Worm (Caenorhabditis elegans) whole organism, L1 larva: ENCODE results near the gene arf-5.

ENCODE experiments used
- C04F5.9 ChIP-seq: sonication (generic microtip); optimal IDR thresholded peaks from 2 replicates; lab custom pipeline; 2016; ENCODE audit warnings: missing genetic modification characterization, missing compliant biosample characterization
- C34B4.2 ChIP-seq: sonication (generic microtip); optimal IDR thresholded peaks from 2 replicates; lab custom pipeline; 2017; ENCODE audit warnings: mild to moderate bottlenecking, missing genetic modification characterization, missing compliant biosample characterization
- F16B12.6 ChIP-seq: fragments of 150-350 bp; optimal IDR thresholded peaks from 2 replicates; lab custom pipeline; 2014; ENCODE audit warnings: missing biosample characterization, missing genetic modification characterization
- aha-1 ChIP-seq: fragments of 150-350 bp; optimal IDR thresholded peaks from 2 replicates; lab custom pipeline; 2014; ENCODE audit warnings: missing biosample characterization, missing genetic modification characterization
- ceh-8 ChIP-seq: fragments of 200-800 bp; sonication (Bioruptor generic); optimal IDR thresholded peaks from 2 replicates; lab custom pipeline; 2018; ENCODE audit warnings: mild to moderate bottlenecking, missing genetic modification characterization, moderate library complexity, missing compliant biosample characterization
- ceh-82 ChIP-seq, 3 experiments: fragments of 150-350 bp in 1 of 3; sonication (generic microtip) in 2 of 3; optimal IDR thresholded peaks; 2 replicates each; lab custom pipeline; 2014 to 2017; ENCODE audit warnings: missing biosample characterization in 3 of 3, missing genetic modification characterization in 3 of 3
- ceh-90 ChIP-seq: sonication (generic microtip); optimal IDR thresholded peaks from 2 replicates; lab custom pipeline; 2016; ENCODE audit warnings: missing genetic modification characterization, missing compliant biosample characterization
- egl-13 ChIP-seq: sonication (generic microtip); optimal IDR thresholded peaks from 2 replicates; lab custom pipeline; 2016; ENCODE audit warnings: missing genotype, missing genetic modification reagents, missing genetic modification characterization, missing compliant biosample characterization
- elt-2 ChIP-seq: sonication (generic microtip); optimal IDR thresholded peaks from 2 replicates; lab custom pipeline; 2016; ENCODE audit warnings: missing genetic modification characterization, mild to moderate bottlenecking, inconsistent platforms, missing compliant biosample characterization, missing genetic modification reagents
- elt-3 ChIP-seq, 6 experiments: fragments of 150-350 bp in 1 of 6; sonication (generic microtip); optimal IDR thresholded peaks; 2 replicates each; lab custom pipeline; 2017 to 2018; ENCODE audit warnings: missing biosample characterization in 6 of 6, missing genetic modification characterization in 6 of 6, inconsistent platforms in 1 of 6
- fkh-4 ChIP-seq: sonication (generic microtip); optimal IDR thresholded peaks from 2 replicates; lab custom pipeline; 2016; ENCODE audit warnings: missing compliant biosample characterization, missing genetic modification characterization, borderline replicate concordance
- hpl-2 ChIP-seq: fragments of 150-350 bp; optimal IDR thresholded peaks from 2 replicates; lab custom pipeline; 2014; ENCODE audit warnings: missing biosample characterization, missing genetic modification reagents, missing genetic modification characterization
- irx-1 ChIP-seq: sonication (generic microtip); optimal IDR thresholded peaks from 2 replicates; lab custom pipeline; 2016; ENCODE audit warnings: missing genetic modification characterization, missing compliant biosample characterization
- lin-13 ChIP-seq: fragments of 150-350 bp; optimal IDR thresholded peaks from 2 replicates; lab custom pipeline; 2014; ENCODE audit warnings: missing biosample characterization, missing genetic modification reagents, missing genetic modification characterization
- lin-14 ChIP-seq: fragments of 200-800 bp; sonication (Bioruptor generic); optimal IDR thresholded peaks from 2 replicates; lab custom pipeline; 2018; ENCODE audit warnings: mild to moderate bottlenecking, missing genetic modification characterization, moderate library complexity, missing compliant biosample characterization
- lsy-2 ChIP-seq, 2 experiments: fragments of 150-350 bp; optimal IDR thresholded peaks; 2 replicates each; lab custom pipeline; 2014; ENCODE audit warnings: missing biosample characterization in 2 of 2, missing genetic modification characterization in 2 of 2
- mab-9 ChIP-seq: fragments of 200-800 bp; sonication (Bioruptor generic); IDR thresholded peaks from 2 replicates; pipeline ENCODE4 v1.3.6; 2022; ENCODE audit warnings: missing genetic modification reagents, missing genetic modification characterization, missing compliant biosample characterization
- mdl-1 ChIP-seq, 2 experiments: fragments of 150-350 bp; optimal IDR thresholded peaks; 2 replicates each; lab custom pipeline; 2014 to 2017; ENCODE audit warnings: missing biosample characterization in 2 of 2, missing genetic modification characterization in 2 of 2, inconsistent platforms in 1 of 2
- nhr-19 ChIP-seq: fragments of 200-800 bp; sonication (Bioruptor generic); conservative IDR thresholded peaks from 2 replicates; pipeline ENCODE4 v1.3.6; 2022; ENCODE audit warnings: missing genetic modification characterization, missing compliant biosample characterization
- nhr-20 ChIP-seq: sonication (generic microtip); optimal IDR thresholded peaks from 2 replicates; lab custom pipeline; 2016; ENCODE audit warnings: mild to moderate bottlenecking, missing genetic modification characterization, missing compliant biosample characterization
- nhr-28 ChIP-seq: fragments of 150-350 bp; optimal IDR thresholded peaks from 2 replicates; lab custom pipeline; 2014; ENCODE audit warnings: missing biosample characterization, missing genetic modification characterization
- nhr-47 ChIP-seq: sonication (generic microtip); optimal IDR thresholded peaks from 2 replicates; lab custom pipeline; 2016; ENCODE audit warnings: mild to moderate bottlenecking, missing genetic modification characterization, moderate library complexity, missing compliant biosample characterization
- nhr-76 ChIP-seq: sonication (generic microtip); optimal IDR thresholded peaks from 2 replicates; lab custom pipeline; 2017; ENCODE audit warnings: missing biosample characterization, missing genetic modification characterization
- nhr-77 ChIP-seq: fragments of 150-350 bp; optimal IDR thresholded peaks from 2 replicates; lab custom pipeline; 2014; ENCODE audit warnings: missing biosample characterization, missing genetic modification characterization
- nhr-84 ChIP-seq: sonication (generic microtip); optimal IDR thresholded peaks from 2 replicates; lab custom pipeline; 2017; ENCODE audit warnings: missing biosample characterization, missing genetic modification characterization
- nhr-85 ChIP-seq: sonication (generic microtip); peaks from one replicate; lab custom pipeline; 2016; ENCODE audit warnings: missing genetic modification characterization, inconsistent platforms, missing compliant biosample characterization
- pag-3 ChIP-seq: sonication (generic microtip); optimal IDR thresholded peaks from 2 replicates; lab custom pipeline; 2017; ENCODE audit warnings: missing genetic modification characterization, mild to moderate bottlenecking, missing compliant biosample characterization, antibody characterized with exemption, borderline replicate concordance; ENCODE audit not compliant: insufficient read depth
- pax-3 ChIP-seq: fragments of 200-800 bp; sonication (Bioruptor generic); optimal IDR thresholded peaks from 2 replicates; lab custom pipeline; 2018; ENCODE audit warnings: mild to moderate bottlenecking, missing genetic modification characterization, moderate library complexity, missing compliant biosample characterization
- skn-1 ChIP-seq: fragments of 150-350 bp; optimal IDR thresholded peaks from 2 replicates; lab custom pipeline; 2014; ENCODE audit warnings: missing biosample characterization, missing genetic modification characterization
- sox-4 ChIP-seq: sonication (generic microtip); optimal IDR thresholded peaks from 2 replicates; lab custom pipeline; 2016; ENCODE audit warnings: missing genetic modification characterization, missing compliant biosample characterization
- sptf-1 ChIP-seq: fragments of 150-350 bp; optimal IDR thresholded peaks from 2 replicates; lab custom pipeline; 2014; ENCODE audit warnings: missing biosample characterization, missing genetic modification characterization
- sup-37 ChIP-seq: fragments of 200-800 bp; sonication (Bioruptor generic); optimal IDR thresholded peaks from 2 replicates; lab custom pipeline; 2018; ENCODE audit warnings: mild to moderate bottlenecking, missing genetic modification characterization, missing compliant biosample characterization
- swsn-7 ChIP-seq: sonication (generic microtip); optimal IDR thresholded peaks from 2 replicates; lab custom pipeline; 2016; ENCODE audit warnings: missing genetic modification characterization, missing compliant biosample characterization
- tlp-1 ChIP-seq: fragments of 150-350 bp; optimal IDR thresholded peaks from 2 replicates; lab custom pipeline; 2014; ENCODE audit warnings: missing biosample characterization, missing genetic modification characterization
- unc-130 ChIP-seq: fragments of 150-350 bp; optimal IDR thresholded peaks from 2 replicates; lab custom pipeline; 2017; ENCODE audit warnings: missing biosample characterization, missing genetic modification characterization, inconsistent platforms
- unc-86 ChIP-seq: sonication (generic microtip); optimal IDR thresholded peaks from 2 replicates; lab custom pipeline; 2016; ENCODE audit warnings: missing genetic modification characterization, missing compliant biosample characterization
- unc-98 ChIP-seq: fragments of 200-800 bp; sonication (Bioruptor generic); IDR thresholded peaks from 2 replicates; pipeline ENCODE4 v1.3.6; 2022; ENCODE audit warnings: missing genetic modification characterization, missing compliant biosample characterization
- xbp-1 ChIP-seq: sonication (generic microtip); optimal IDR thresholded peaks from 2 replicates; lab custom pipeline; 2016; ENCODE audit warnings: missing genetic modification characterization, missing compliant biosample characterization
- ztf-4 ChIP-seq: fragments of 150-350 bp; optimal IDR thresholded peaks from 2 replicates; lab custom pipeline; 2014; ENCODE audit warnings: missing biosample characterization, missing genetic modification characterization

arf-5 gene

ce11 chrIV:7956643-7957317 lies 25.5 kb upstream of the arf-5 start, which contains the start of gene csr-1:
Gene csr-1 (plus strand): TSS chrIV:7957267.
- TF ChIP-seq mdl-1 (tag; optimal IDR thresholded peaks at IDR 0.05; lab: Kevin White, UChicago): no peak
- TF ChIP-seq C34B4.2 (tag; lab: Kevin White, UChicago): no peak
- no peak for TF ChIP-seq irx-1 (tag; lab: Kevin White, UChicago)
- no peak for TF ChIP-seq lsy-2 (tag; optimal IDR thresholded peaks at IDR 0.05; lab: Kevin White, UChicago)
- no peak for TF ChIP-seq sox-4 (tag; lab: Kevin White, UChicago)
- no peak for TF ChIP-seq ceh-8 (GFP tag; lab: Kevin White, UChicago)
- TF ChIP-seq unc-98 (GFP tag; lab: Robert Waterston, UW): no peak
- TF ChIP-seq unc-130 (tag; lab: Kevin White, UChicago): no peak
- TF ChIP-seq nhr-85 (tag; lab: Kevin White, UChicago): no peak
- no peak for TF ChIP-seq lin-13 (GFP tag; lab: Kevin White, UChicago)
- TF ChIP-seq ceh-90 (tag; lab: Kevin White, UChicago): no peak
- TF ChIP-seq egl-13 (tag; lab: Kevin White, UChicago): no peak
- TF ChIP-seq nhr-77 (tag; lab: Kevin White, UChicago): no peak
- no peak for TF ChIP-seq sup-37 (GFP tag; lab: Kevin White, UChicago)
- TF ChIP-seq unc-86 (tag; lab: Kevin White, UChicago): no peak
- TF ChIP-seq pax-3 (tag; lab: Kevin White, UChicago): no peak
- no peak for TF ChIP-seq nhr-28 (tag; lab: Kevin White, UChicago)

ce11 chrIV:7957504-7957903 lies 24.8 kb upstream of the arf-5 start, which contains the start of gene frpr-10:
Gene frpr-10 (plus strand): TSS chrIV:7957804.
- no peak for TF ChIP-seq fkh-4
- no peak for TF ChIP-seq nhr-84 (tag; lab: Kevin White, UChicago)
- no peak for TF ChIP-seq C04F5.9 (tag; lab: Kevin White, UChicago)

- TF ChIP-seq ztf-4 (tag; lab: Kevin White, UChicago) (no peak), nhr-28 (tag; lab: Kevin White, UChicago) (no peak), unc-86 (tag; lab: Kevin White, UChicago) (no peak)
Measured at ce11 chrIV:7958092-7958491, 24.2 kb upstream of the arf-5 start.

- TF ChIP-seq sup-37 (GFP tag; lab: Kevin White, UChicago): no peak
- no peak for TF ChIP-seq elt-2 (tag; lab: Kevin White, UChicago)
- no peak for TF ChIP-seq elt-3 (tag; optimal IDR thresholded peaks at IDR 0.05; lab: Kevin White, UChicago)
- no peak for TF ChIP-seq nhr-85 (tag; lab: Kevin White, UChicago)
- TF ChIP-seq nhr-76 (tag; lab: Kevin White, UChicago): no peak
- TF ChIP-seq, all 84 proteins: peak for 0
Measured at ce11 chrIV:7961889-7962342, 20.4 kb upstream of the arf-5 start.

ce11 chrIV:7967006-7967405 lies 15.3 kb upstream of the arf-5 start, which contains the start of gene F57H12.5:
Gene F57H12.5 (plus strand): TSS chrIV:7967306.
- TF ChIP-seq xbp-1 (tag; lab: Kevin White, UChicago) (no peak), swsn-7 (no peak), F16B12.6 (tag; lab: Kevin White, UChicago) (no peak), ceh-82 (tag; optimal IDR thresholded peaks at IDR 0.05; lab: Kevin White, UChicago) (no peak), sup-37 (GFP tag; lab: Kevin White, UChicago) (no peak), nhr-20 (tag; lab: Kevin White, UChicago) (no peak), lin-14 (GFP tag; lab: Kevin White, UChicago) (no peak), nhr-47 (tag; lab: Kevin White, UChicago) (no peak), skn-1 (tag; lab: Kevin White, UChicago) (no peak), hpl-2 (no peak), egl-13 (tag; lab: Kevin White, UChicago) (no peak), pag-3 (tag; lab: Kevin White, UChicago) (no peak), tlp-1 (no peak), nhr-76 (tag; lab: Kevin White, UChicago) (no peak), sptf-1 (tag; lab: Kevin White, UChicago) (no peak), nhr-19 (no peak), aha-1 (tag; lab: Kevin White, UChicago) (no peak), mab-9 (GFP tag; lab: Robert Waterston, UW) (no peak), lsy-2 (tag; optimal IDR thresholded peaks at IDR 0.05; lab: Kevin White, UChicago) (no peak), nhr-85 (tag; lab: Kevin White, UChicago) (no peak)
